Fruit fly (Drosophila melanogaster) whole organism, embryonic: Measurements from ENCODE around the gene CG14402.

ENCODE experiments used
- ATbp ChIP-seq: fragments of 200-800 bp; sonication (Bioruptor generic); optimal IDR thresholded peaks from 2 replicates; lab custom pipeline; 2017; ENCODE audit warnings: missing biosample characterization, mild to moderate bottlenecking, missing genetic modification characterization, missing genetic modification reagents
- CG11696 ChIP-seq: fragments of 200-800 bp; sonication (Bioruptor generic); IDR thresholded peaks from 2 replicates; pipeline ENCODE4 v1.3.6; 2022; ENCODE audit warnings: missing biosample characterization, missing genetic modification characterization
- CG12769 ChIP-seq: fragments of 200-800 bp; sonication (Bioruptor generic); optimal IDR thresholded peaks from 2 replicates; lab custom pipeline; 2019; ENCODE audit warnings: missing biosample characterization, mild to moderate bottlenecking, missing genetic modification characterization, moderate library complexity
- CG15514 ChIP-seq: fragments of 200-800 bp; sonication (Bioruptor generic); optimal IDR thresholded peaks from 3 replicates; lab custom pipeline; 2017; ENCODE audit warnings: missing biosample characterization, missing genetic modification characterization, mild to moderate bottlenecking, moderate library complexity, missing genetic modification reagents
- CG31441 ChIP-seq: fragments of 200-800 bp; sonication (Bioruptor generic); IDR thresholded peaks from 2 replicates; pipeline ENCODE4 v1.3.6; 2022; ENCODE audit warnings: missing biosample characterization, missing genetic modification characterization
- Dll ChIP-seq: fragments of 200-800 bp; sonication (Bioruptor generic); IDR thresholded peaks from 4 replicates; pipeline ENCODE4 v1.3.6; 2022; ENCODE audit warnings: missing biosample characterization, missing genetic modification characterization; ENCODE audit not compliant: partially characterized antibody
- Mes4 ChIP-seq: fragments of 200-800 bp; sonication (Bioruptor generic); optimal IDR thresholded peaks from 2 replicates; lab custom pipeline; 2016; ENCODE audit warnings: missing biosample characterization, missing genetic modification characterization
- croc ChIP-seq: fragments of 200-800 bp; sonication (Bioruptor generic); conservative IDR thresholded peaks from 3 replicates; pipeline ENCODE4 v1.3.6; 2022; ENCODE audit warnings: missing biosample characterization, missing genetic modification characterization
- repo ChIP-seq: fragments of 200-800 bp; sonication (Bioruptor generic); optimal IDR thresholded peaks from 2 replicates; lab custom pipeline; 2016; ENCODE audit warnings: missing biosample characterization, missing genetic modification characterization
- run ChIP-seq: fragments of 200-800 bp; sonication (Bioruptor generic); optimal IDR thresholded peaks from 3 replicates; lab custom pipeline; 2018; ENCODE audit warnings: missing biosample characterization, mild to moderate bottlenecking, missing genetic modification characterization
- sqz ChIP-seq: fragments of 200-800 bp; sonication (Bioruptor generic); optimal IDR thresholded peaks from 3 replicates; lab custom pipeline; 2018; ENCODE audit warnings: missing biosample characterization, mild to moderate bottlenecking, missing genetic modification characterization

dm6 chr2L:20868921-20869320 is 19.8 kb downstream of the CG14402 start:
- TF ChIP-seq ATbp (GFP tag; lab: Kevin White, UChicago), result no peak
- no peak for TF ChIP-seq croc (GFP tag; lab: Robert Waterston, UW)
- TF ChIP-seq repo (GFP tag; lab: Kevin White, UChicago), result no peak
- TF ChIP-seq CG15514 (GFP tag; lab: Kevin White, UChicago), result no peak
- TF ChIP-seq CG12769 (tag; lab: Kevin White, UChicago), result no peak
- no peak for TF ChIP-seq run (tag; lab: Kevin White, UChicago)
- TF ChIP-seq CG11696 (GFP tag; lab: Robert Waterston, UW), result no peak
- TF ChIP-seq Mes4 (GFP tag; lab: Kevin White, UChicago), result no peak
- TF ChIP-seq sqz (GFP tag; lab: Kevin White, UChicago), result no peak
- no peak for TF ChIP-seq CG31441 (GFP tag; lab: Robert Waterston, UW)
- no peak for TF ChIP-seq Dll (GFP tag; lab: Robert Waterston, UW)
